Fruit fly (Drosophila melanogaster) Kc167 (cell line): Measurements from ENCODE around the gene crq.

Experiments used
- Myc ChIP-seq: fragments of >200 bp; optimal IDR thresholded peaks from 2 replicates; lab custom pipeline; 2017; ENCODE audit warnings: missing external identifiers
- Sin3A ChIP-seq: fragments of >200 bp; optimal IDR thresholded peaks from 2 replicates; lab custom pipeline; 2018; ENCODE audit warnings: missing external identifiers
- h ChIP-seq: fragments of >200 bp; optimal IDR thresholded peaks from 3 replicates; lab custom pipeline; 2018; ENCODE audit warnings: missing external identifiers
- insv ChIP-seq: fragments of >200 bp; optimal IDR thresholded peaks from 3 replicates; lab custom pipeline; 2018; ENCODE audit warnings: missing external identifiers
- psq ChIP-seq: fragments of >200 bp; optimal IDR thresholded peaks from 2 replicates; lab custom pipeline; 2017; ENCODE audit warnings: missing external identifiers

DNA sequence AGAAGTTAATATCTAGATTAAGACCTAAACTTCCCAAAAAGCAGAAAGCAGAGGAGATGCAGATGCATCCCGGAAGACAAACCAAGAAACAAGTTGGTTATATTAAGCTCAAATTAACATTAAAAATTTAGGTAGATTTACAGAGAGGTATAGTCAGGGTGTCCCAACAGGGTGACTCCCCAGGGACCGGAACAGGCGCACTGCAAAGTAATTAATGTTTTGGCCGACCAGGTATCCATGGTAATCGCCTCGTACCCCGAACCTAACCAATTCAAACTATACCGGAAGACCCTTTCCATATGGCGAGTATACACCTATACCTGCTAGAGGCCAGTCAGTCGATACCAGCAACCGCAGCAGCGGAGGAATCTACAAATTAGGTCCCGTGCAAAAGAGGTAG is 30.3 kb downstream of the crq start, which contains the start of gene BBS8:
- TF ChIP-seq insv (lab: Kevin White, UChicago) (no peak), psq (no peak), Myc (lab: Kevin White, UChicago) (no peak), h (no peak), Sin3A (lab: Kevin White, UChicago) (no peak)
